Fruit fly (Drosophila melanogaster) whole organism, embryonic: ENCODE results near the gene CG12951.

ENCODE experiments used
- B-H2 ChIP-seq: fragments of 200-800 bp; sonication (Bioruptor generic); optimal IDR thresholded peaks from 2 replicates; lab custom pipeline; 2018; ENCODE audit warnings: missing biosample characterization, mild to moderate bottlenecking, missing genetic modification characterization
- CG10431 ChIP-seq: fragments of 200-800 bp; sonication (Bioruptor generic); optimal IDR thresholded peaks from 3 replicates; lab custom pipeline; 2018; ENCODE audit warnings: missing biosample characterization, mild to moderate bottlenecking, missing genetic modification characterization
- CG11723 ChIP-seq: fragments of 200-800 bp; sonication (Bioruptor generic); optimal IDR thresholded peaks from 2 replicates; lab custom pipeline; 2017; ENCODE audit warnings: missing biosample characterization, mild to moderate bottlenecking, missing genetic modification characterization
- CG12942 ChIP-seq: fragments of 200-800 bp; sonication (Bioruptor generic); optimal IDR thresholded peaks from 3 replicates; lab custom pipeline; 2016; ENCODE audit warnings: missing biosample characterization, missing genetic modification characterization
- CG13424 ChIP-seq: fragments of 200-800 bp; sonication (Bioruptor generic); optimal IDR thresholded peaks from 2 replicates; lab custom pipeline; 2019; ENCODE audit warnings: missing biosample characterization, mild to moderate bottlenecking, missing genetic modification characterization, moderate library complexity
- CG13894 ChIP-seq: fragments of 200-800 bp; sonication (Bioruptor generic); optimal IDR thresholded peaks from 3 replicates; lab custom pipeline; 2018; ENCODE audit warnings: missing biosample characterization, mild to moderate bottlenecking, missing genetic modification characterization, moderate library complexity
- CG17361 ChIP-seq: fragments of 200-800 bp; sonication (Bioruptor generic); IDR thresholded peaks from 3 replicates; pipeline ENCODE4 v1.3.6; 2022; ENCODE audit warnings: missing biosample characterization, missing genetic modification characterization
- CG18476 ChIP-seq: fragments of 200-800 bp; sonication (Bioruptor generic); optimal IDR thresholded peaks from 2 replicates; lab custom pipeline; 2016; ENCODE audit warnings: missing biosample characterization, mild to moderate bottlenecking, missing genetic modification characterization
- CG2202 ChIP-seq: fragments of 200-800 bp; sonication (Bioruptor generic); optimal IDR thresholded peaks from 2 replicates; lab custom pipeline; 2018; ENCODE audit warnings: missing biosample characterization, mild to moderate bottlenecking, missing genetic modification characterization
- CG2678 ChIP-seq: fragments of 200-800 bp; sonication (Bioruptor generic); optimal IDR thresholded peaks from 3 replicates; lab custom pipeline; 2019; ENCODE audit warnings: missing biosample characterization, mild to moderate bottlenecking, missing genetic modification characterization, moderate library complexity
- CG3065 ChIP-seq: fragments of 200-800 bp; sonication (Bioruptor generic); optimal IDR thresholded peaks from 2 replicates; lab custom pipeline; 2016; ENCODE audit warnings: missing biosample characterization, missing genetic modification characterization
- CG31441 ChIP-seq: fragments of 200-800 bp; sonication (Bioruptor generic); IDR thresholded peaks from 2 replicates; pipeline ENCODE4 v1.3.6; 2022; ENCODE audit warnings: missing biosample characterization, missing genetic modification characterization
- CG33557 ChIP-seq: fragments of 200-800 bp; sonication (Bioruptor generic); optimal IDR thresholded peaks from 2 replicates; lab custom pipeline; 2019; ENCODE audit warnings: missing biosample characterization, mild to moderate bottlenecking, missing genetic modification characterization, moderate library complexity
- CG34224 ChIP-seq: fragments of 200-800 bp; sonication (Bioruptor generic); IDR thresholded peaks from 3 replicates; pipeline ENCODE4 v1.3.6; 2022; ENCODE audit warnings: missing biosample characterization, missing genetic modification characterization; ENCODE audit not compliant: partially characterized antibody
- CG4854 ChIP-seq: fragments of 200-800 bp; sonication (Bioruptor generic); optimal IDR thresholded peaks from 2 replicates; lab custom pipeline; 2016; ENCODE audit warnings: missing biosample characterization, missing genetic modification characterization, inconsistent platforms
- CG5180 ChIP-seq: fragments of 200-800 bp; sonication (Bioruptor generic); optimal IDR thresholded peaks from 3 replicates; lab custom pipeline; 2017; ENCODE audit warnings: missing biosample characterization, missing genetic modification characterization, mild to moderate bottlenecking, moderate library complexity, missing genetic modification reagents
- CG6272 ChIP-seq: fragments of 200-800 bp; sonication (Bioruptor generic); IDR thresholded peaks from 2 replicates; pipeline ENCODE4 v1.3.6; 2022; ENCODE audit warnings: missing biosample characterization, missing genetic modification characterization
- CHES-1-like ChIP-seq: fragments of 200-800 bp; sonication (Bioruptor generic); optimal IDR thresholded peaks from 2 replicates; lab custom pipeline; 2016; ENCODE audit warnings: missing biosample characterization, missing genetic modification characterization
- CkIIα-i1 ChIP-seq: fragments of 200-800 bp; sonication (Bioruptor generic); IDR thresholded peaks from 2 replicates; pipeline ENCODE4 v1.3.6; 2022; ENCODE audit warnings: missing biosample characterization, missing genetic modification characterization
- CoRest ChIP-seq: fragments of 200-800 bp; sonication (Bioruptor generic); optimal IDR thresholded peaks from 3 replicates; lab custom pipeline; 2018; ENCODE audit warnings: missing biosample characterization, mild to moderate bottlenecking, missing genetic modification characterization, moderate library complexity
- Dip2 ChIP-seq: fragments of 200-800 bp; sonication (Bioruptor generic); IDR thresholded peaks from 2 replicates; pipeline ENCODE4 v1.3.6; 2022; ENCODE audit warnings: missing biosample characterization, missing genetic modification characterization
- Dip3 ChIP-seq: fragments of 200-800 bp; sonication (Bioruptor generic); optimal IDR thresholded peaks from 3 replicates; lab custom pipeline; 2016; ENCODE audit warnings: missing biosample characterization, missing genetic modification characterization
- ERR ChIP-seq: fragments of 200-800 bp; sonication (Bioruptor generic); optimal IDR thresholded peaks from 2 replicates; lab custom pipeline; 2016; ENCODE audit warnings: missing biosample characterization, missing genetic modification characterization
- Med ChIP-seq: fragments of 200-800 bp; sonication (Bioruptor generic); peaks from one replicate; lab custom pipeline; 2016; ENCODE audit warnings: missing biosample characterization, missing genetic modification characterization, mild to moderate bottlenecking, inconsistent platforms, moderate library complexity
- NC2β ChIP-seq: fragments of 200-800 bp; sonication (Bioruptor generic); optimal IDR thresholded peaks from 2 replicates; lab custom pipeline; 2016; ENCODE audit warnings: missing biosample characterization, missing genetic modification characterization
- Oli ChIP-seq: fragments of 200-800 bp; sonication (Bioruptor generic); optimal IDR thresholded peaks from 2 replicates; lab custom pipeline; 2018; ENCODE audit warnings: missing biosample characterization, mild to moderate bottlenecking, missing genetic modification characterization, moderate library complexity
- Optix ChIP-seq: fragments of 200-800 bp; sonication (Bioruptor generic); IDR thresholded peaks from 3 replicates; pipeline ENCODE4 v1.3.6; 2022; ENCODE audit warnings: missing biosample characterization, missing genetic modification characterization
- Spps ChIP-seq: fragments of 200-800 bp; sonication (Bioruptor generic); optimal IDR thresholded peaks from 2 replicates; lab custom pipeline; 2018; ENCODE audit warnings: missing biosample characterization, mild to moderate bottlenecking, missing genetic modification characterization
- al ChIP-seq: fragments of 200-800 bp; sonication (Bioruptor generic); IDR thresholded peaks from 2 replicates; pipeline ENCODE4 v1.3.6; 2022; ENCODE audit warnings: missing biosample characterization, missing genetic modification characterization
- bab2 ChIP-seq: fragments of 200-800 bp; sonication (Bioruptor generic); optimal IDR thresholded peaks from 2 replicates; lab custom pipeline; 2016; ENCODE audit warnings: missing biosample characterization, missing genetic modification characterization
- chinmo ChIP-seq: fragments of 200-800 bp; sonication (Bioruptor generic); IDR thresholded peaks from 4 replicates; pipeline ENCODE4 v1.3.6; 2022; ENCODE audit warnings: missing biosample characterization, missing genetic modification characterization; ENCODE audit not compliant: partially characterized antibody
- chm ChIP-seq: fragments of 200-800 bp; sonication (Bioruptor generic); IDR thresholded peaks from 2 replicates; pipeline ENCODE4 v1.3.6; 2022; ENCODE audit warnings: missing biosample characterization, missing genetic modification characterization
- ci ChIP-seq: fragments of 200-800 bp; sonication (Bioruptor generic); IDR thresholded peaks from 3 replicates; pipeline ENCODE4 v1.3.6; 2022; ENCODE audit warnings: missing biosample characterization, missing genetic modification characterization
- da ChIP-seq: fragments of 200-800 bp; sonication (Bioruptor generic); optimal IDR thresholded peaks from 2 replicates; lab custom pipeline; 2016; ENCODE audit warnings: missing biosample characterization, missing genetic modification characterization
- ftz-f1 ChIP-seq: fragments of 200-800 bp; sonication (Bioruptor generic); optimal IDR thresholded peaks from 2 replicates; lab custom pipeline; 2016; ENCODE audit warnings: missing biosample characterization, missing genetic modification characterization
- gem ChIP-seq: fragments of 200-800 bp; sonication (Bioruptor generic); optimal IDR thresholded peaks from 2 replicates; lab custom pipeline; 2019; ENCODE audit warnings: missing biosample characterization, mild to moderate bottlenecking, missing genetic modification characterization, moderate library complexity
- grn ChIP-seq: fragments of 200-800 bp; sonication (Bioruptor generic); optimal IDR thresholded peaks from 3 replicates; lab custom pipeline; 2017; ENCODE audit warnings: missing biosample characterization, missing genetic modification characterization
- ham ChIP-seq: fragments of 200-800 bp; sonication (Bioruptor generic); IDR thresholded peaks from 2 replicates; pipeline ENCODE4 v1.3.6; 2022; ENCODE audit warnings: missing biosample characterization, missing genetic modification characterization
- ind ChIP-seq: fragments of 200-800 bp; sonication (Bioruptor generic); optimal IDR thresholded peaks from 3 replicates; lab custom pipeline; 2016; ENCODE audit warnings: missing biosample characterization, missing genetic modification characterization
- jing ChIP-seq: fragments of 200-800 bp; sonication (Bioruptor generic); optimal IDR thresholded peaks from 2 replicates; lab custom pipeline; 2018; ENCODE audit warnings: missing biosample characterization, mild to moderate bottlenecking, missing genetic modification characterization
- jumu ChIP-seq: fragments of 200-800 bp; sonication (Bioruptor generic); optimal IDR thresholded peaks from 3 replicates; lab custom pipeline; 2016; ENCODE audit warnings: missing biosample characterization, missing genetic modification characterization
- kah ChIP-seq: fragments of 200-800 bp; sonication (Bioruptor generic); optimal IDR thresholded peaks from 2 replicates; lab custom pipeline; 2018; ENCODE audit warnings: missing biosample characterization, mild to moderate bottlenecking, missing genetic modification characterization
- lola ChIP-seq, 3 experiments: fragments of >200 bp in 2 of 3; fragments of 200-800 bp in 1 of 3; sonication (Bioruptor generic) in 1 of 3; optimal IDR thresholded peaks; 2 replicates each; lab custom pipeline; 2017 to 2019; ENCODE audit warnings: missing biosample characterization in 3 of 3, missing genetic modification characterization in 3 of 3, mild to moderate bottlenecking in 1 of 3, moderate library complexity in 1 of 3
- nau ChIP-seq: fragments of 200-800 bp; sonication (Bioruptor generic); optimal IDR thresholded peaks from 3 replicates; lab custom pipeline; 2017; ENCODE audit warnings: missing biosample characterization, mild to moderate bottlenecking, missing genetic modification characterization, missing genetic modification reagents
- nerfin-1 ChIP-seq: fragments of 200-800 bp; sonication (Bioruptor generic); optimal IDR thresholded peaks from 3 replicates; lab custom pipeline; 2019; ENCODE audit warnings: missing biosample characterization, mild to moderate bottlenecking, missing genetic modification characterization, moderate library complexity
- pzg ChIP-seq: fragments of 200-800 bp; sonication (Bioruptor generic); optimal IDR thresholded peaks from 3 replicates; lab custom pipeline; 2018; ENCODE audit warnings: missing biosample characterization, mild to moderate bottlenecking, missing genetic modification characterization, moderate library complexity
- row ChIP-seq: fragments of 200-800 bp; sonication (Bioruptor generic); IDR thresholded peaks from 3 replicates; pipeline ENCODE4 v1.3.6; 2022; ENCODE audit warnings: missing biosample characterization, missing genetic modification characterization
- scrt ChIP-seq: fragments of 200-800 bp; sonication (Bioruptor generic); optimal IDR thresholded peaks from 2 replicates; lab custom pipeline; 2018; ENCODE audit warnings: missing biosample characterization, mild to moderate bottlenecking, missing genetic modification characterization, moderate library complexity
- sim ChIP-seq: fragments of 200-800 bp; sonication (Bioruptor generic); IDR thresholded peaks from 2 replicates; pipeline ENCODE4 v1.3.6; 2022; ENCODE audit warnings: missing biosample characterization, missing genetic modification characterization
- tna ChIP-seq: fragments of 200-800 bp; sonication (Bioruptor generic); IDR thresholded peaks from 2 replicates; pipeline ENCODE4 v1.3.6; 2022; ENCODE audit warnings: missing biosample characterization, missing genetic modification characterization; ENCODE audit not compliant: partially characterized antibody

The CG12951 gene

DNA sequence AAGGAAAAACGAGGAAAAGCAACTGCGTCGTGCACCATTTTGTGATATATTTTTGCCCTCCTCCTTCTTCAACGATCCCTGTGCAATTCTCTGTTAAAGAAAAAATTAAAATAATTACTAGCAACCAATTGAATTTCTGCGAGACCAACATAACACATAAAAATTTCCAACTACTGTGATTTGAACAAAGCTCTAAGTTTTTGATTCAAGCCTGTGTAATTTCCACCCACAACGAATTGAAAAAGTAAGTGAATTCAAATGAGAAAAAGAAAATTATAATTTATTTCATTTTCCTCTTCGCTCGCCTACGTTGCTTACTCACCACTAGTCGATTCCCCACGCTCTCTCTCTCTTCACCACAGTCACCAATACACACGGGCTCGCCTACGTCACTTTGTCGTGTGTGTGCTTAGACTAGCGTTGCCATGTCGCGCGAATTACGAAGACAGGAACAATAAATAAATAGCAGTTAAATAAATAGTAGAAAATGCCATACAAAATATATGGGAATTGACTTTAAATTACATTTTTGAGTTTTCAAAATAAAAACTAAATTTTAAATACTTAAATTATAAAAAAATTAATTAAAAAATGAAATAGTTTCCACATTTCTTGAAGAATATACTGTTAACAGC, 12.2 kb upstream of the CG12951 start (continued):
- TF ChIP-seq bab2, result no peak
- TF ChIP-seq grn, result no peak
- TF ChIP-seq gem, result peak; percentile 59
- peak; percentile 31 for TF ChIP-seq CG10431 (GFP tag; lab: Kevin White, UChicago)
- TF ChIP-seq CG18476 (GFP tag; lab: Kevin White, UChicago), result peak; percentile 19
- TF ChIP-seq nau (GFP tag; lab: Kevin White, UChicago), result peak; percentile 24
- TF ChIP-seq ci (GFP tag; lab: Robert Waterston, UW), result peak; percentile 78
- peak; percentile 81 for TF ChIP-seq B-H2 (GFP tag; lab: Kevin White, UChicago)
- TF ChIP-seq CG34224, result no peak
- no peak for TF ChIP-seq pzg (GFP tag; lab: Kevin White, UChicago)
- TF ChIP-seq scrt, result peak; percentile 22
- TF ChIP-seq Optix (GFP tag; lab: Robert Waterston, UW), result no peak
- TF ChIP-seq ind (GFP tag; lab: Kevin White, UChicago), result peak; percentile 25
- peak; percentile 11 for TF ChIP-seq ftz-f1 (GFP tag; lab: Kevin White, UChicago)
- no peak for TF ChIP-seq CG6272 (GFP tag; lab: Robert Waterston, UW)
- TF ChIP-seq CkIIα-i1 (GFP tag; lab: Robert Waterston, UW), result no peak
- TF ChIP-seq CG3065 (GFP tag; lab: Kevin White, UChicago), result no peak
- peak; percentile 6; the same call in 1 of the 2 replicates for TF ChIP-seq chm (GFP tag; lab: Robert Waterston, UW)
- no peak for TF ChIP-seq sim (GFP tag; lab: Robert Waterston, UW)
- TF ChIP-seq Dip2 (GFP tag; lab: Robert Waterston, UW), result no peak
- TF ChIP-seq NC2β, result no peak
- TF ChIP-seq tna, result no peak
- no peak for TF ChIP-seq CG17361 (GFP tag; lab: Robert Waterston, UW)
- peak; percentile 70 for TF ChIP-seq kah
- no peak for TF ChIP-seq ERR
- peak; percentile 64 for TF ChIP-seq CG13424 (tag; lab: Kevin White, UChicago)
- peak; percentile 26 for TF ChIP-seq CoRest (tag; lab: Kevin White, UChicago)
- peak; percentile 57 for TF ChIP-seq CG31441 (GFP tag; lab: Robert Waterston, UW)
- TF ChIP-seq CG33557, result peak; percentile 69
- TF ChIP-seq ham (GFP tag; lab: Robert Waterston, UW), result no peak
- TF ChIP-seq jumu (GFP tag; lab: Kevin White, UChicago), result no peak
- peak; percentile 11 for TF ChIP-seq Oli (tag; lab: Kevin White, UChicago)
- TF ChIP-seq CG2678 (tag; lab: Kevin White, UChicago), result peak; percentile 76
- peak; percentile 41; the same call in 1 of the 3 replicates for TF ChIP-seq row (GFP tag; lab: Robert Waterston, UW)
- no peak for TF ChIP-seq Dip3 (GFP tag; lab: Kevin White, UChicago)
- peak; percentile 27 for TF ChIP-seq CG2202 (tag; lab: Kevin White, UChicago)
- peak; percentile 58 for TF ChIP-seq nerfin-1 (tag; lab: Kevin White, UChicago)
- TF ChIP-seq CG12942 (GFP tag; lab: Kevin White, UChicago), result peak; percentile 4
- no peak for TF ChIP-seq al
- peak; percentile 54 for TF ChIP-seq CG13894
- peak; percentile 62; the same call in 2 of the 4 replicates for TF ChIP-seq chinmo (GFP tag; lab: Robert Waterston, UW)
- no peak for TF ChIP-seq da (GFP tag; lab: Kevin White, UChicago)
- TF ChIP-seq Spps (tag; lab: Kevin White, UChicago), result peak; percentile 0
- TF ChIP-seq CG11723 (GFP tag; lab: Kevin White, UChicago), result peak; percentile 21
- peak in 1 of 3 experiments; percentile 32 for TF ChIP-seq lola (GFP tag; optimal IDR thresholded peaks at IDR 0.05; lab: Kevin White, UChicago)
- TF ChIP-seq CG5180, result peak; percentile 58
- TF ChIP-seq Med (GFP tag; lab: Kevin White, UChicago), result peak; percentile 91
- TF ChIP-seq jing (GFP tag; lab: Kevin White, UChicago), result no peak
- TF ChIP-seq CG4854 (GFP tag; lab: Kevin White, UChicago), result peak; percentile 39
- no peak for TF ChIP-seq CHES-1-like
